Fruit fly (Drosophila melanogaster): ENCODE measurements around the gene Ptip.
A peak's percentile ranks its signal among the peaks of the same experiment; 100 is the strongest.

Ptip gene

dm6 chr3L:14053806-14054205, 24.9 kb upstream of the Ptip start (continued):
- TF ChIP-seq Oaz (GFP tag; IDR thresholded peaks at IDR 0.05) (no peak), pfk (GFP tag; optimal IDR thresholded peaks at IDR 0.05) (no peak), Tbp (GFP tag; optimal IDR thresholded peaks at IDR 0.05) (no peak), slp2 (GFP tag; optimal IDR thresholded peaks at IDR 0.05) (no peak), C15 (GFP tag; IDR thresholded peaks at IDR 0.05) (no peak), Opbp (GFP tag; IDR thresholded peaks at IDR 0.05; ENCODE audit: partially characterized antibody) (no peak), fd96Cb (tag; optimal IDR thresholded peaks at IDR 0.05) (no peak), CG7372 (GFP tag; IDR thresholded peaks at IDR 0.05) (no peak), mam (GFP tag; optimal IDR thresholded peaks at IDR 0.05) (no peak), CG1024 (GFP tag; IDR thresholded peaks at IDR 0.05) (no peak), Mes4 (GFP tag; optimal IDR thresholded peaks at IDR 0.05) (no peak), nerfin-2 (GFP tag; IDR thresholded peaks at IDR 0.05; ENCODE audit: partially characterized antibody) (0 out of 2 replicates have a peak, but pooled peaks have one; percentile 14), mld (GFP tag; IDR thresholded peaks at IDR 0.05; ENCODE audit: partially characterized antibody) (0 out of 3 replicates have a peak, but pooled peaks have one; percentile 10), Kr (GFP tag; optimal IDR thresholded peaks at IDR 0.05) (no peak)

- peak; percentile 46; the same call in 1 of the 3 replicates for TF ChIP-seq CG16813 (GFP tag; IDR thresholded peaks at IDR 0.05; ENCODE audit: partially characterized antibody)
- TF ChIP-seq CG8944 (GFP tag; optimal IDR thresholded peaks at IDR 0.05): no peak
- peak; percentile 100 for TF ChIP-seq gfzf (GFP tag; optimal IDR thresholded peaks at IDR 0.05)
- TF ChIP-seq eve (GFP tag; optimal IDR thresholded peaks at IDR 0.05): no peak
- TF ChIP-seq CG12391 (tag; optimal IDR thresholded peaks at IDR 0.05): peak; percentile 26
- TF ChIP-seq CG10366 (GFP tag; IDR thresholded peaks at IDR 0.05): no peak
- TF ChIP-seq hbn (GFP tag; IDR thresholded peaks at IDR 0.05; ENCODE audit: partially characterized antibody): no peak
- no peak for TF ChIP-seq ac (GFP tag; optimal IDR thresholded peaks at IDR 0.05)
- no peak for TF ChIP-seq Ravus (GFP tag; IDR thresholded peaks at IDR 0.05)
- no peak for TF ChIP-seq CG12104 (GFP tag; optimal IDR thresholded peaks at IDR 0.05)
- no peak for TF ChIP-seq CG2202 (tag; optimal IDR thresholded peaks at IDR 0.05)
- 0 out of 2 replicates have a peak, but pooled peaks have one; percentile 15 for TF ChIP-seq CG16779 (GFP tag; IDR thresholded peaks at IDR 0.05)
- no peak for TF ChIP-seq Atf-2 (GFP tag; optimal IDR thresholded peaks at IDR 0.05)
- no peak for TF ChIP-seq fd96Cb (tag; optimal IDR thresholded peaks at IDR 0.05)
- TF ChIP-seq CG10209 (GFP tag; optimal IDR thresholded peaks at IDR 0.05): peak; percentile 7
- TF ChIP-seq CG10979 (tag; optimal IDR thresholded peaks at IDR 0.05): peak; percentile 25
- TF ChIP-seq CG4854 (GFP tag; optimal IDR thresholded peaks at IDR 0.05): peak; percentile 12
- peak; percentile 68 for TF ChIP-seq Rfx (GFP tag; IDR thresholded peaks at IDR 0.05)
- TF ChIP-seq pita (GFP tag; optimal IDR thresholded peaks at IDR 0.05): peak; percentile 77
- peak; percentile 15 for TF ChIP-seq oc (tag; optimal IDR thresholded peaks at IDR 0.05)
- TF ChIP-seq slbo (GFP tag; IDR thresholded peaks at IDR 0.05): peak; percentile 38; the same call in 1 of the 2 replicates
- TF ChIP-seq CG9437 (GFP tag; optimal IDR thresholded peaks at IDR 0.05): no peak
- no peak for TF ChIP-seq Atf6 (GFP tag; IDR thresholded peaks at IDR 0.05)
- no peak for TF ChIP-seq CG16863 (GFP tag; optimal IDR thresholded peaks at IDR 0.05)
- no peak for TF ChIP-seq CG13624 (GFP tag; optimal IDR thresholded peaks at IDR 0.05)
- TF ChIP-seq sug (tag; optimal IDR thresholded peaks at IDR 0.05): peak; percentile 36
- peak; percentile 53 for TF ChIP-seq Side (GFP tag; optimal IDR thresholded peaks at IDR 0.05)
- no peak for TF ChIP-seq CG7372 (GFP tag; IDR thresholded peaks at IDR 0.05)
- peak; percentile 22 for TF ChIP-seq salm (tag; optimal IDR thresholded peaks at IDR 0.05)
- no peak for TF ChIP-seq disco-r (GFP tag; optimal IDR thresholded peaks at IDR 0.05)
- TF ChIP-seq kni (GFP tag; optimal IDR thresholded peaks at IDR 0.05): peak; percentile 51
- no peak for TF ChIP-seq CG4820 (GFP tag; optimal IDR thresholded peaks at IDR 0.05)
- peak; percentile 43 for TF ChIP-seq Mes4 (GFP tag; optimal IDR thresholded peaks at IDR 0.05)
- no peak for TF ChIP-seq Fer3 (tag; optimal IDR thresholded peaks at IDR 0.05)
- peak; percentile 24 for TF ChIP-seq NC2α (GFP tag; optimal IDR thresholded peaks at IDR 0.05)
- TF ChIP-seq croc (GFP tag; conservative IDR thresholded peaks at IDR 0.05): no peak
- TF ChIP-seq prd (optimal IDR thresholded peaks at IDR 0.05): no peak
- TF ChIP-seq prd (GFP tag; IDR thresholded peaks at IDR 0.05): peak; percentile 52
- peak; percentile 29 for TF ChIP-seq zfh2 (GFP tag; optimal IDR thresholded peaks at IDR 0.05)
These were observed 24.2 kb upstream of the Ptip start, which contains the start of the genes CG13484 and Frl for dm6 chr3L:14053073-14053643. TSS of gene CG13484 (minus strand) at chr3L:14053079. TSS of gene Frl (plus strand) at chr3L:14053215.
